Worm (Caenorhabditis elegans) whole organism, L4 larva: ENCODE measurements around the gene aldo-2.
A peak's percentile ranks its signal among the peaks of the same experiment; 100 is the strongest.

Source experiments
- cey-2 ChIP-seq: sonication (generic microtip); optimal IDR thresholded peaks from 3 replicates; lab custom pipeline; 2017; ENCODE audit warnings: missing genetic modification characterization, mild to moderate bottlenecking, missing compliant biosample characterization, antibody characterized with exemption, borderline replicate concordance; ENCODE audit not compliant: insufficient read depth
- lim-7 ChIP-seq: fragments of 200-800 bp; sonication (Bioruptor generic); IDR thresholded peaks from 2 replicates; pipeline ENCODE4 v1.3.6; 2022; ENCODE audit warnings: missing genetic modification characterization, missing compliant biosample characterization
- lin-13 ChIP-seq: fragments of 150-350 bp; optimal IDR thresholded peaks from 2 replicates; lab custom pipeline; 2014; ENCODE audit warnings: missing biosample characterization, missing genetic modification reagents, missing genetic modification characterization
- lin-15B ChIP-seq: fragments of 150-350 bp; sonication (generic microtip); optimal IDR thresholded peaks from 3 replicates; lab custom pipeline; 2014; ENCODE audit warnings: missing biosample characterization, missing genetic modification characterization
- madf-9 ChIP-seq: fragments of 200-800 bp; sonication (Bioruptor generic); conservative IDR thresholded peaks from 2 replicates; pipeline ENCODE4 v1.3.6; 2022; ENCODE audit warnings: missing genetic modification reagents, missing genetic modification characterization, missing compliant biosample characterization
- nhr-25 ChIP-seq: sonication (generic microtip); optimal IDR thresholded peaks from 2 replicates; lab custom pipeline; 2017; ENCODE audit warnings: missing genetic modification characterization, mild to moderate bottlenecking, missing compliant biosample characterization, antibody characterized with exemption, moderate library complexity, borderline replicate concordance; ENCODE audit not compliant: insufficient read depth
- snpc-4 ChIP-seq: fragments of 150-350 bp; optimal IDR thresholded peaks from 2 replicates; lab custom pipeline; 2014; ENCODE audit warnings: missing biosample characterization, missing genetic modification characterization
- unc-62 ChIP-seq, 3 experiments: fragments of 150-350 bp in 1 of 3; sonication (generic microtip); optimal IDR thresholded peaks in 2 of 3; peaks in 1 of 3; 1 replicate in 1 of 3; 2 replicates in 2 of 3; lab custom pipeline; 2014 to 2017; ENCODE audit warnings: missing biosample characterization in 3 of 3, missing genetic modification characterization in 3 of 3, missing genetic modification reagents in 3 of 3, missing genotype in 1 of 3

DNA sequence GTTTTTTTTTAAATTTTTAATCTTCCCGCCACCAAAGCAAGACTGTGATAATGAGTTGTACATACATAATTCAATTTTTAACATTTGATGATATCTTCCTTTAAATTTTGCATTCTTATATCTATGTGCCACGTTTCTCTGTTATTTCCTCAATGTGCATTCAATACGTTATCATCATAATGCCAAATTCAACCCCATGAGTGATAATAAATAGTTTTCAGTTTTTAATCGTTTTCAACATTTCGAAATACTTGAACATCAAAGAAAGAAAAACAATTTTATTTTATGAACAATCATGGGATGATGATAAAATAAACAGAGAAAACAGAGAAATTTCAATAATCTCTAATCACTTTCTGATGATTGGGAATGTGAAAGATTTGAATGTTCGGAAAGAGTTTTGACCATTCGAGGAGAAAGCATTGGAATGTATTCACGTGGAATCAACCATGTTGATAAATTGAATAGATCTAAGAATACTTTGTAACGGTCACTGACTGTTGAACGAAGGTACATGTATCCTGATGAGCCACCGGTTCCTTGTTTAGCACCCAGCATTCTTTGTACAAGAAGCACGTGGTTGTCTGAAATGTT, 41.0 kb upstream of the aldo-2 start:
- TF ChIP-seq lin-13 (GFP tag; lab: Kevin White, UChicago) (peak; percentile 58), snpc-4 (no peak), unc-62 (GFP tag; optimal IDR thresholded peaks at IDR 0.05 in 1 of 2; lab: Kevin White, UChicago) (peak in 1 of 2 experiments; percentile 84), unc-62 (tag; optimal IDR thresholded peaks at IDR 0.05; lab: Kevin White, UChicago) (no peak), madf-9 (GFP tag; lab: Robert Waterston, UW) (no peak), nhr-25 (tag; lab: Kevin White, UChicago) (no peak), cey-2 (tag; lab: Kevin White, UChicago) (no peak), lin-15B (tag; lab: Kevin White, UChicago) (no peak), lim-7 (GFP tag; lab: Robert Waterston, UW) (no peak)
